Worm (Caenorhabditis elegans) whole organism, L4/young adult: ENCODE measurements around the gene rpn-7.

Source experiments
- W03F9.2 ChIP-seq: fragments of 150-350 bp; optimal IDR thresholded peaks from 2 replicates; lab custom pipeline; 2014; ENCODE audit warnings: missing biosample characterization, missing genetic modification characterization
- dao-5 ChIP-seq: sonication (generic microtip); optimal IDR thresholded peaks from 2 replicates; lab custom pipeline; 2016; ENCODE audit warnings: missing genotype, missing genetic modification characterization, moderate library complexity, missing compliant biosample characterization
- him-1 ChIP-seq: sonication (generic microtip); optimal IDR thresholded peaks from 2 replicates; lab custom pipeline; 2016; ENCODE audit warnings: missing genotype, missing genetic modification reagents, missing genetic modification characterization, missing compliant biosample characterization

ce11 chrIV:9269796-9270195 lies 46.6 kb upstream of the rpn-7 start, which contains the start of gene flh-3:
- no peak for TF ChIP-seq him-1 (tag; lab: Kevin White, UChicago)
- no peak for TF ChIP-seq W03F9.2
- TF ChIP-seq dao-5 (tag; lab: Kevin White, UChicago), result no peak
